Fruit fly (Drosophila melanogaster): ENCODE results near the gene sina.

Gene sina

DNA sequence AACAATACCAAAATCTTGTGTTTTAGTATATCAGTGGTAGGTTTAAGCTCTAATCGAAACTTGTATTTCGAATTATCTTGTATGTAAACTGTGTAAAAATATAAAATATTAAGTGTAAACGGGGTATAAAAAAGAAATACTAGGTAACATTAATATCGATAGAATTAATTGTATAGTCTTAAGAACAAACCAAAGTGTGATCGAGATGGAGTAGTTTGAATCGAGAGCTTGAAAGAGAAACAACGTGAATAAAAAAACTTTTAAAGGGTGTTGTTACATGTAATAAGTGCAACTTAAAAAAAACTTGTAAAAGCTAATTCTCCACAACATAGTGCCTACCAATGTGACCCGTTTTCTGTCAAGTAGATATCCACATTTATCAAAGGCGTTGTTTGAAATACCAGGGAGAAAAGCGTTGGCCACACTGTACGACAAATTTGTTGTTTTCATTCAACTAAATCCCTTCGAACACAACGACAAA lies 11.4 kb upstream of the sina start, which contains the start of gene TSG101 (continued):
- TF ChIP-seq gfzf (GFP tag; optimal IDR thresholded peaks at IDR 0.05) = peak; percentile 92
- no peak for TF ChIP-seq Neu2 (GFP tag; optimal IDR thresholded peaks at IDR 0.05; ENCODE audit: borderline replicate concordance)
- TF ChIP-seq lilli (GFP tag; optimal IDR thresholded peaks at IDR 0.05) = no peak
- peak; percentile 38 for TF ChIP-seq CG2712 (tag; optimal IDR thresholded peaks at IDR 0.05)
- peak; percentile 58 for TF ChIP-seq kay (GFP tag; optimal IDR thresholded peaks at IDR 0.05)
- TF ChIP-seq Dp (GFP tag; optimal IDR thresholded peaks at IDR 0.05) = peak; percentile 50
- TF ChIP-seq CG4282 (GFP tag; optimal IDR thresholded peaks at IDR 0.05) = no peak
- peak; percentile 66 for TF ChIP-seq knrl (GFP tag; IDR thresholded peaks at IDR 0.05; ENCODE audit: partially characterized antibody)
- peak in 1 of 2 experiments; percentile 21 for TF ChIP-seq Pdp1 (GFP tag; optimal IDR thresholded peaks at IDR 0.05)
- peak; percentile 22; the same call in 1 of the 2 replicates for TF ChIP-seq E2f2 (GFP tag; IDR thresholded peaks at IDR 0.05)
- peak; percentile 50 for TF ChIP-seq YL-1 (GFP tag; optimal IDR thresholded peaks at IDR 0.05)
- peak; percentile 85 for TF ChIP-seq CG2116 (GFP tag; optimal IDR thresholded peaks at IDR 0.05)
- peak; percentile 66 for TF ChIP-seq stwl (tag; optimal IDR thresholded peaks at IDR 0.05)
- TF ChIP-seq CG15601 (tag; optimal IDR thresholded peaks at IDR 0.05) = peak; percentile 5
- peak; percentile 47 for TF ChIP-seq nmo (GFP tag; optimal IDR thresholded peaks at IDR 0.05)
- peak; percentile 66 for TF ChIP-seq BEAF-32 (GFP tag; optimal IDR thresholded peaks at IDR 0.05)
- peak; percentile 58; the same call in 1 of the 2 replicates for TF ChIP-seq MBD-R2 (GFP tag; IDR thresholded peaks at IDR 0.05)
- TF ChIP-seq CG6791 (GFP tag; IDR thresholded peaks at IDR 0.05; ENCODE audit: partially characterized antibody) = peak; percentile 38; the same call in 1 of the 3 replicates
- TF ChIP-seq Chrac-16 (GFP tag; optimal IDR thresholded peaks at IDR 0.05) = no peak
- peak; percentile 76 for TF ChIP-seq pzg (GFP tag; optimal IDR thresholded peaks at IDR 0.05)
- no peak for TF ChIP-seq CG11504 (tag; optimal IDR thresholded peaks at IDR 0.05)
- no peak for TF ChIP-seq CG11085 (GFP tag; IDR thresholded peaks at IDR 0.05)
- TF ChIP-seq Spps (tag; optimal IDR thresholded peaks at IDR 0.05) = no peak
- TF ChIP-seq al (GFP tag; IDR thresholded peaks at IDR 0.05) = no peak
- TF ChIP-seq CG17361 (GFP tag; IDR thresholded peaks at IDR 0.05) = peak; percentile 43; the same call in 2 of the 3 replicates
- peak; percentile 44 for TF ChIP-seq row (GFP tag; IDR thresholded peaks at IDR 0.05)
- TF ChIP-seq CG17802 (tag; optimal IDR thresholded peaks at IDR 0.05) = peak; percentile 17
- TF ChIP-seq Nf-YC (tag; optimal IDR thresholded peaks at IDR 0.05) = peak; percentile 16
- peak; percentile 63 for TF ChIP-seq CG12659 (GFP tag; optimal IDR thresholded peaks at IDR 0.05)
- peak; percentile 25 for TF ChIP-seq CG10267 (tag; optimal IDR thresholded peaks at IDR 0.05)
- no peak for TF ChIP-seq bab2 (GFP tag; optimal IDR thresholded peaks at IDR 0.05)
- no peak for TF ChIP-seq H15 (GFP tag; IDR thresholded peaks at IDR 0.05)
- no peak for TF ChIP-seq Blimp-1 (GFP tag; optimal IDR thresholded peaks at IDR 0.05)
- TF ChIP-seq HLH54F (GFP tag; optimal IDR thresholded peaks at IDR 0.05) = no peak
- peak; percentile 18 for TF ChIP-seq D19A (tag; optimal IDR thresholded peaks at IDR 0.05)
- peak; percentile 66 for TF ChIP-seq CoRest (tag; optimal IDR thresholded peaks at IDR 0.05)
- TF ChIP-seq CG18011 (GFP tag; optimal IDR thresholded peaks at IDR 0.05) = no peak
- TF ChIP-seq CG8944 (GFP tag; optimal IDR thresholded peaks at IDR 0.05) = no peak

dm6 chr3L:16842952-16843351 lies 10.6 kb upstream of the sina start:
- TF ChIP-seq Med (GFP tag) (peak; percentile 27), lola (GFP tag; optimal IDR thresholded peaks at IDR 0.05) (no peak), CG10431 (GFP tag; optimal IDR thresholded peaks at IDR 0.05) (peak; percentile 34)
